Worm (Caenorhabditis elegans) whole organism, young adult: ENCODE data around the gene D1005.2.

Experiments used
- T07F8.4 ChIP-seq: sonication (generic microtip); optimal IDR thresholded peaks from 2 replicates; lab custom pipeline; 2016; ENCODE audit warnings: mild to moderate bottlenecking, missing genetic modification characterization, moderate library complexity, missing compliant biosample characterization
- Y53G8AR.9 ChIP-seq: fragments of 200-800 bp; sonication (Bioruptor generic); conservative IDR thresholded peaks from 2 replicates; pipeline ENCODE4 v1.3.6; 2022; ENCODE audit warnings: missing genetic modification reagents, missing genetic modification characterization, missing compliant biosample characterization
- egrh-3 ChIP-seq: fragments of 200-800 bp; sonication (Bioruptor generic); IDR thresholded peaks from 2 replicates; pipeline ENCODE4 v1.3.6; 2022; ENCODE audit warnings: missing genetic modification reagents, missing genetic modification characterization, missing compliant biosample characterization
- zfh-2 ChIP-seq: fragments of 200-800 bp; sonication (Bioruptor generic); conservative IDR thresholded peaks from 2 replicates; pipeline ENCODE4 v1.3.6; 2022; ENCODE audit warnings: missing genetic modification reagents, missing genetic modification characterization, missing compliant biosample characterization

Gene D1005.2

ce11 chrX:1512307-1512706, 53.5 kb downstream of the D1005.2 start:
- TF ChIP-seq zfh-2 (GFP tag; lab: Robert Waterston, UW), result peak; percentile 88
- TF ChIP-seq egrh-3 (GFP tag; lab: Robert Waterston, UW), result peak; percentile 49; the same call in 1 of the 2 replicates
- TF ChIP-seq T07F8.4 (tag; lab: Kevin White, UChicago), result no peak
- 0 out of 2 replicates have a peak, but pooled peaks have one; percentile 25 for TF ChIP-seq Y53G8AR.9
